Worm (Caenorhabditis elegans): Measurements from ENCODE around the gene nspe-8.

- no peak for TF ChIP-seq F13C5.2 (tag; optimal IDR thresholded peaks at IDR 0.05)
- TF ChIP-seq hnd-1 (tag; optimal IDR thresholded peaks at IDR 0.05) = no peak
- no peak for TF ChIP-seq ama-1 (optimal IDR thresholded peaks at IDR 0.05)
- TF ChIP-seq pes-1 (GFP tag; IDR thresholded peaks at IDR 0.05) = no peak
- no peak for TF ChIP-seq ets-7 (tag; optimal IDR thresholded peaks at IDR 0.05)
- no peak for TF ChIP-seq aly-1 (tag; optimal IDR thresholded peaks at IDR 0.05)
Measured at ce11 chrII:12666042-12666441, 44.3 kb upstream of the nspe-8 start.

All from whole organism, early embryonic.